Worm (Caenorhabditis elegans) whole organism, mixed stage, embryonic: Measurements from ENCODE around the gene F36H12.3.
"Not testable (repeated sequence)": the region's sequence is repeated elsewhere in the genome, so short reads cannot be mapped to it uniquely, and the experiment has no call there.

Experiments
- M03D4.4 ChIP-seq: sonication (generic microtip); optimal IDR thresholded peaks from 2 replicates; lab custom pipeline; 2017; ENCODE audit warnings: mild to moderate bottlenecking, missing genetic modification characterization, missing compliant biosample characterization
- bed-3 ChIP-seq: fragments of 200-800 bp; sonication (Bioruptor generic); optimal IDR thresholded peaks from 3 replicates; lab custom pipeline; 2018; ENCODE audit warnings: mild to moderate bottlenecking, missing genetic modification characterization, moderate library complexity, missing compliant biosample characterization
- blmp-1 ChIP-seq: fragments of 150-350 bp; optimal IDR thresholded peaks from 2 replicates; lab custom pipeline; 2014; ENCODE audit warnings: missing biosample characterization, missing genetic modification characterization
- ceh-43 ChIP-seq: fragments of 200-800 bp; sonication (Bioruptor generic); optimal IDR thresholded peaks from 2 replicates; lab custom pipeline; 2018; ENCODE audit warnings: mild to moderate bottlenecking, missing genetic modification characterization, moderate library complexity, missing compliant biosample characterization
- ceh-83 ChIP-seq: fragments of 200-800 bp; sonication (Bioruptor generic); optimal IDR thresholded peaks from 2 replicates; lab custom pipeline; 2018; ENCODE audit warnings: mild to moderate bottlenecking, missing genetic modification characterization, missing compliant biosample characterization
- ces-1 ChIP-seq: fragments of 150-350 bp; optimal IDR thresholded peaks from 2 replicates; lab custom pipeline; 2014; ENCODE audit warnings: missing biosample characterization, missing genetic modification reagents, missing genetic modification characterization
- cnd-1 ChIP-seq: fragments of 200-800 bp; sonication (Bioruptor generic); optimal IDR thresholded peaks from 2 replicates; lab custom pipeline; 2018; ENCODE audit warnings: mild to moderate bottlenecking, missing genetic modification characterization, missing compliant biosample characterization
- drap-1 ChIP-seq: fragments of 200-800 bp; sonication (Bioruptor generic); optimal IDR thresholded peaks from 3 replicates; lab custom pipeline; 2018; ENCODE audit warnings: mild to moderate bottlenecking, missing genetic modification characterization, missing compliant biosample characterization
- elt-1 ChIP-seq: sonication (generic microtip); optimal IDR thresholded peaks from 2 replicates; lab custom pipeline; 2017; ENCODE audit warnings: missing genetic modification characterization, mild to moderate bottlenecking, missing compliant biosample characterization, antibody characterized with exemption, moderate library complexity, borderline replicate concordance; ENCODE audit not compliant: insufficient read depth
- elt-3 ChIP-seq: fragments of 150-350 bp; optimal IDR thresholded peaks from 2 replicates; lab custom pipeline; 2014; ENCODE audit warnings: missing biosample characterization, missing genetic modification characterization
- flh-1 ChIP-seq: fragments of 200-800 bp; sonication (Bioruptor generic); optimal IDR thresholded peaks from 2 replicates; lab custom pipeline; 2018; ENCODE audit warnings: mild to moderate bottlenecking, missing genetic modification characterization, moderate library complexity, missing compliant biosample characterization
- ham-2 ChIP-seq: fragments of 200-800 bp; sonication (Bioruptor generic); optimal IDR thresholded peaks from 2 replicates; lab custom pipeline; 2018; ENCODE audit warnings: mild to moderate bottlenecking, missing genetic modification characterization, missing compliant biosample characterization
- lin-32 ChIP-seq: fragments of 200-800 bp; sonication (Bioruptor generic); optimal IDR thresholded peaks from 2 replicates; lab custom pipeline; 2018; ENCODE audit warnings: mild to moderate bottlenecking, missing genetic modification characterization, missing compliant biosample characterization
- lsy-2 ChIP-seq: fragments of 150-350 bp; optimal IDR thresholded peaks from 2 replicates; lab custom pipeline; 2014; ENCODE audit warnings: missing biosample characterization, missing genetic modification characterization
- mab-5 ChIP-seq: fragments of 150-350 bp; optimal IDR thresholded peaks from 2 replicates; lab custom pipeline; 2014; ENCODE audit warnings: missing biosample characterization, missing genetic modification characterization
- mep-1 ChIP-seq: fragments of 150-350 bp; optimal IDR thresholded peaks from 2 replicates; lab custom pipeline; 2017; ENCODE audit warnings: missing biosample characterization, missing genetic modification reagents, missing genetic modification characterization, inconsistent platforms
- nhr-12 ChIP-seq: fragments of 150-350 bp; optimal IDR thresholded peaks from 2 replicates; lab custom pipeline; 2014; ENCODE audit warnings: missing biosample characterization, missing genetic modification characterization
- nhr-2 ChIP-seq: fragments of 150-350 bp; optimal IDR thresholded peaks from 2 replicates; lab custom pipeline; 2014; ENCODE audit warnings: missing biosample characterization, missing genetic modification characterization
- nhr-237 ChIP-seq: fragments of 150-350 bp; optimal IDR thresholded peaks from 2 replicates; lab custom pipeline; 2014; ENCODE audit warnings: missing biosample characterization, missing genetic modification characterization
- nhr-28 ChIP-seq: fragments of 150-350 bp; optimal IDR thresholded peaks from 2 replicates; lab custom pipeline; 2014; ENCODE audit warnings: missing biosample characterization, missing genetic modification characterization
- nhr-76 ChIP-seq: sonication (generic microtip); optimal IDR thresholded peaks from 2 replicates; lab custom pipeline; 2017; ENCODE audit warnings: missing biosample characterization, missing genetic modification characterization
- pha-4 ChIP-seq: fragments of 150-350 bp; optimal IDR thresholded peaks from 2 replicates; lab custom pipeline; 2018; ENCODE audit warnings: missing biosample characterization, missing genetic modification reagents, missing genetic modification characterization
- snpc-4 ChIP-seq: fragments of 150-350 bp; optimal IDR thresholded peaks from 2 replicates; lab custom pipeline; 2014; ENCODE audit warnings: missing biosample characterization, missing genetic modification characterization
- sptf-1 ChIP-seq: sonication (generic microtip); optimal IDR thresholded peaks from 2 replicates; lab custom pipeline; 2017; ENCODE audit warnings: mild to moderate bottlenecking, missing genetic modification characterization, moderate library complexity, missing compliant biosample characterization
- tbx-8 ChIP-seq: fragments of 200-800 bp; sonication (Bioruptor generic); optimal IDR thresholded peaks from 2 replicates; lab custom pipeline; 2018; ENCODE audit warnings: mild to moderate bottlenecking, missing genetic modification characterization, moderate library complexity, missing compliant biosample characterization
- unc-120 ChIP-seq: sonication (generic microtip); optimal IDR thresholded peaks from 2 replicates; lab custom pipeline; 2017; ENCODE audit warnings: missing genetic modification characterization, missing compliant biosample characterization; ENCODE audit not compliant: poor library complexity, severe bottlenecking
- unc-39 ChIP-seq: fragments of 150-350 bp; optimal IDR thresholded peaks from 2 replicates; lab custom pipeline; 2014; ENCODE audit warnings: missing biosample characterization, missing genetic modification characterization
- unc-62 ChIP-seq: fragments of 150-350 bp; optimal IDR thresholded peaks from 2 replicates; lab custom pipeline; 2014; ENCODE audit warnings: missing biosample characterization, missing genetic modification reagents, missing genetic modification characterization
- zip-8 ChIP-seq: fragments of 150-350 bp; optimal IDR thresholded peaks from 2 replicates; lab custom pipeline; 2014; ENCODE audit warnings: missing biosample characterization, missing genetic modification characterization
- ztf-11 ChIP-seq: fragments of 150-350 bp; optimal IDR thresholded peaks from 2 replicates; lab custom pipeline; 2014; ENCODE audit warnings: missing biosample characterization, missing genetic modification characterization

The F36H12.3 gene

ce11 chrIV:5254678-5255077 lies 17.9 kb upstream of the F36H12.3 start, which contains the start of gene F36H12.10:
Gene F36H12.10 (minus strand): TSS chrIV:5254778.
- not testable (repeated sequence) for TF ChIP-seq lin-32; sptf-1 (tag; lab: Kevin White, UChicago); nhr-12 (tag; lab: Kevin White, UChicago)
- TF ChIP-seq, all 35 proteins: peak for 0; not testable (repeated sequence) for 35

DNA sequence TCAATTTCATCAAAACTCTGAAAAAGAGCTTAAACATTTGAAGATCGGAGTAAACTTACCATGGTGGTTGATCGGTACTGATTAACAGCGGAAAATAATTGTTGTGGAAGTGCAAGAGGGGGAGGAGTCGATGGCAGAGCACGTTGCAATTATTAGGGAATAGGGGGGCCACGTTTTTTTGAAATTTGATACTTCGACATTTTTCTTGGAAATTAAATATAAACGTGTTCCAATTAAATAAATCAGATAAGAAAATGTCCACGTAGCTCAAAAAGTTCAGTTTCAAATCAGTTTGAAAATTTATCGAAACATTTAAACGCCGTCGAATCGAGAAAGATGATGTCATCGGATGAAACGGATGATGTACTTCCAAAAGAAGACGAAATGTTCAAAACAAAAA lies 15.9 kb upstream of the F36H12.3 start, which contains the start of gene F36H12.9:
F36H12.9 (plus strand) TSS at position 301 of the 400 bp plus-strand sequence.
- TF ChIP-seq nhr-2; sptf-1 (tag; lab: Kevin White, UChicago); unc-62: not testable (repeated sequence)
- TF ChIP-seq, all 35 proteins: peak for 0; not testable (repeated sequence) for 35

DNA sequence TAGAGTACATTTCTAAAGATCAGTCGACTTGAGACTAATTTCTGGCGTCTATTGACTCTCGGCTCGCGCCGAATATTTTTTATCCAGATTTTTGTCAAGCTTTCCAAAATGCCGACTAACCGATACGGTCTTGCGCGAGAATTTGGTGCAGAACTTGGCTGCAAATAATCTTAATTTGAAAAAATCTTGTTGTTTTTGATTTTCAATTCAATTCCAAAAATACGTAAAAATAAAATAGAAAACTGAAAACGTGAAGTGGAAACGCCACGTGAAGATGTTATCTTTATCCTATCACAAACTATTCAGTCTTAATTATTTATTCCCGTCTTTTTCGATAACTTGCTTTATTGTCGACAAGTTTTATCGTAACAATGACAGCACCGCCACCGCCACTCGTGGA lies 14.2 kb upstream of the F36H12.3 start, which contains the start of gene ttbk-2.1:
ttbk-2.1 (plus strand) TSS at position 301 of the 400 bp plus-strand sequence.
- TF ChIP-seq elt-1, flh-1, unc-62: not testable (repeated sequence)
- TF ChIP-seq, all 35 proteins: peak for 0; not testable (repeated sequence) for 35

DNA sequence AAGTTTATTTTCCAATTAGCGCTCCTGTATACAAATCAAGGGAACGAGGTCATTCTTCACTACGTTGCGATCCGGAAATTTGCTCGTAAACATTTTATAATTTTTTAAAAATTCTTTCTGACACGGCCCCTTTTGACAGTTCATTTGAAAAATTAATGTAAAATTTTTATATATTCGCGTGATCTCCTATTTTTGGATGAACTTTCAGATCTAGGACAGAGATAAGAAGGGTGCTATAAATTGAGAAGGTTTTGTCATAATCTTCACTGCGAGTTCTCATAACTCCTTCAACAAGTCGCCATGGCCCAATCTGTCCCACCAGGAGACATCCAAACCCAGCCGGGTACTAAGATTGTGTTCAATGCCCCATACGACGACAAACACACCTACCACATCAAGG lies 12.3 kb upstream of the F36H12.3 start, which contains the start of gene msp-19:
msp-19 (plus strand) TSS at position 301 of the 400 bp plus-strand sequence.
- TF ChIP-seq nhr-237; sptf-1 (tag; lab: Kevin White, UChicago); nhr-28 (tag; lab: Kevin White, UChicago): not testable (repeated sequence)

ce11 chrIV:5266474-5266873 lies 6.1 kb upstream of the F36H12.3 start, which contains the start of gene F36H12.5:
Gene F36H12.5 (plus strand): TSS chrIV:5266774.
- TF ChIP-seq unc-39 (tag; lab: Kevin White, UChicago) (no peak), flh-1 (no peak), bed-3 (GFP tag; lab: Kevin White, UChicago) (no peak), cnd-1 (tag; lab: Kevin White, UChicago) (no peak), M03D4.4 (tag; lab: Kevin White, UChicago) (no peak), tbx-8 (GFP tag; lab: Kevin White, UChicago) (no peak), unc-120 (tag; lab: Kevin White, UChicago) (no peak), pha-4 (tag; lab: Kevin White, UChicago) (no peak), zip-8 (tag; lab: Kevin White, UChicago) (no peak), unc-62 (no peak), ces-1 (no peak), elt-1 (no peak), nhr-76 (tag; lab: Kevin White, UChicago) (no peak), ham-2 (GFP tag; lab: Kevin White, UChicago) (no peak), lsy-2 (tag; lab: Kevin White, UChicago) (no peak), ceh-43 (GFP tag; lab: Kevin White, UChicago) (no peak), blmp-1 (tag; lab: Kevin White, UChicago) (no peak)

- no peak for TF ChIP-seq ceh-83 (GFP tag; lab: Kevin White, UChicago)
- TF ChIP-seq unc-62, result no peak
- TF ChIP-seq mep-1, result no peak
- TF ChIP-seq nhr-76 (tag; lab: Kevin White, UChicago), result no peak
- TF ChIP-seq flh-1, result no peak
- TF ChIP-seq mab-5 (tag; lab: Kevin White, UChicago), result no peak
- no peak for TF ChIP-seq lin-32
- no peak for TF ChIP-seq elt-3 (tag; lab: Kevin White, UChicago)
- TF ChIP-seq ces-1, result no peak
- no peak for TF ChIP-seq elt-1
- no peak for TF ChIP-seq ham-2 (GFP tag; lab: Kevin White, UChicago)
- no peak for TF ChIP-seq drap-1 (GFP tag; lab: Kevin White, UChicago)
- TF ChIP-seq nhr-237, result no peak
- TF ChIP-seq ztf-11, result no peak
- no peak for TF ChIP-seq tbx-8 (GFP tag; lab: Kevin White, UChicago)
- no peak for TF ChIP-seq unc-120 (tag; lab: Kevin White, UChicago)
- TF ChIP-seq snpc-4, result no peak
- TF ChIP-seq nhr-28 (tag; lab: Kevin White, UChicago), result no peak
- TF ChIP-seq M03D4.4 (tag; lab: Kevin White, UChicago), result no peak
- TF ChIP-seq zip-8 (tag; lab: Kevin White, UChicago), result no peak
Measured at ce11 chrIV:5268803-5269202, 3.8 kb upstream of the F36H12.3 start, which contains the start of gene F36H12.4. Gene F36H12.4 (plus strand): TSS chrIV:5269103.
